Fruit fly (Drosophila melanogaster) ovary, adult (tissue): ENCODE measurements around the gene CG14915.

Experiments
- CG17801 ChIP-seq: fragments of 200-800 bp; optimal IDR thresholded peaks from 2 replicates; lab custom pipeline; 2019; ENCODE audit warnings: missing biosample characterization, mild to moderate bottlenecking, missing genetic modification characterization, moderate library complexity; ENCODE audit not compliant: partially characterized antibody

The CG14915 gene

DNA sequence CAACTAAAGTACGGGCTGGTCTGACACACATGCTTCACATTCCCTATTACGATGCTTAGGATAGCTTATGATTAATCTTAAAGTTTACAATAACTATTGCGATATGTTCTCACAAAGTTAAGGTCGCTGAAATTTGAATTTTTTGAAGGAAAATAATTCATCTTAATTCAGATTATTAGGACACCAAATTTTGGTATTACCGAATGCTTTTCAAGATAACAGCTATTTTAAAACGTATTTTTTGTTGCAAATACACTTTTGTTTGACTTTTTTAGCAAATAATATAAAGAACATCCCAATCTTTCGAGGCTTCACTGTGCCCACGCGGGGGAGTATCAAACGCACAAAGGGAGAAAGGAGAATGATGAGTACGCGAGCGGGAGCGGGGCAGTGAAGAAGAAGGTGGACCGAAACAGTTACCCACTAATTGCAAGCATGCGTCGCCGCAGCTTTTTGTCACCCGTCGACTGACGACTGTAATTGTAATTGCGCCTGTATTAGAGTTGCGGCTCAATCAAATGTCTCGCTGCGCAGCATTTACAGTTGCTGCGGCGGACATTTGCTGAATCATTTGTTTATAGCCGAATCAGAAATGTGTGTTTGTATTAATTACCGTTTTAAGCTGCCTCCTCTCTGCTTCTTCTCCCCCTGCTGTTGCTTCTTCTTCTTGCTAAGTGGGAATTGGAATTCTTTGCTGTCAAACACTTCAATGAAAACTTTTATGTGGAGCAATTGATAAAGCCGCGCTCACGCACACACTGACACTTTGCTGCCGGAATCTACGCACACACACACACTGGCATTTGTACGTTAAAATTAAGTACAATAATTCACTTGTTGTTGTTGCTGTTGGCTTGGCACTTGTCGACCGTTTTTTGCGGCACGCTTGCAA is 4.6 kb upstream of the CG14915 start:
- peak; percentile 59 for TF ChIP-seq CG17801 (GFP tag; lab: Kevin White, UChicago)

DNA sequence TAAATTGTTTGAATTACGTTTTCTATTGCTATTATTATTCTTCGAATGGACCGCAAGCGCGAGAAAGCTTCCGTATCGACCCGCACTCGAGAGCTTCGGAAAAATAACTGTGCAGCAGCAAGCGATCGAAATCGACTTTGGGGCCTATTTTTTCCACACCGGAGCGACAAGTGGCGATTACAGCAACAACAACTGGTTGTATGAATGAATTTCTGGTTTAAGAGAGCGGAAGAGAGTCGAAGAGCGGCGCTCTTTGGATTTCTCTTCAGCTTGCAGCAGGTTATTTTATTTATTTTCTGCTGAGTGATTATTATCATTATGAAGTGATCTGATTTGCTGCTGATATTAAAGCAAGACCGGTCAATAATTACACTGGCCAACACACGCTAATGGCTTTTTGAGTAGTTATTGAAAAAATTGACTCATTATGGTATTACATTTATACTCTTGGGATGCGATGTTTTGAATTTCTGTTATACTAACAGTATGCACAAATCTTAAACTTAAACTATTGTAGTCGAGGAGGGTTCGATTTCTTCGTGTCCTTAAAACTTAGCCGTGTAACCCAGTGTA is 3.9 kb upstream of the CG14915 start, which contains the start of gene Samuel:
Gene Samuel, minus strand, starts transcription at position 112 of the 573 bp plus-strand sequence.
- TF ChIP-seq CG17801 (GFP tag; lab: Kevin White, UChicago), result peak; percentile 54

DNA sequence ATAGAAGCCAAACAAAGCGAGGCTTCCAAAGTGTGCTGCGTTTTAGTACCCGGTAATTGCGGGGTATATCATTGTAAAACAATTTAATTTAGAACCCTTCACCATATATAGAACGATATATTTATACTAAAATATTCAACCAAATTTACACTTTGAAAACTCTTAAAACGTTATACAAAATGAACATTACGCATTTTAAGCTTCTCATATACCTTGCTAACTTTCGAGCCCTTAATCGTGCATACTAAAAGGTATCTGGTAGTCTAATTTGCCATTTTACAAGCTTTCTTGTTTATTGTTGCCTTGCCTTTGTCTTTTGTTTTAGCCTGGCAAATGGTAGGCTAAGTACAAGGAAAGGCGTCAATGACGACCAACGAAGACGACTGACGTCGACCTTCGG is 2.9 kb upstream of the CG14915 start:
- TF ChIP-seq CG17801 (GFP tag; lab: Kevin White, UChicago), result no peak

DNA sequence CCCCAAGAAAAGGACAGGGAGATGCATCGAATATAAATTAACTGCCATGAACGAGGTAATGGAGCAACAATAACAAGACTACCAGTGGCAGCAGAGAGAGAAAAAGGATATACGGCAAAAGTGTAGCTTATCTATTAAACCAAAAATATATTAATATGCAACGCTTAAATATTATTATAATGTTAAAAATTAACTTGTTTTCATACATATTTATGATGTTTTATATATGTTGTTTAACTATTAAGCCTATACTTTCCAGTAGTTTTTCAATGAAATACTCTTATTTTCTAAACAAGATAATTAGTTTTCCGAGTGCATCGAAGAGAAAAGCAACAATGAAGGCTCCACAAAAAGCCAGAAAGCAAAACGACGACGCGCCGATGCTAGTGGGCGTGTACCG is 2.4 kb upstream of the CG14915 start:
- TF ChIP-seq CG17801 (GFP tag; lab: Kevin White, UChicago), result no peak

DNA sequence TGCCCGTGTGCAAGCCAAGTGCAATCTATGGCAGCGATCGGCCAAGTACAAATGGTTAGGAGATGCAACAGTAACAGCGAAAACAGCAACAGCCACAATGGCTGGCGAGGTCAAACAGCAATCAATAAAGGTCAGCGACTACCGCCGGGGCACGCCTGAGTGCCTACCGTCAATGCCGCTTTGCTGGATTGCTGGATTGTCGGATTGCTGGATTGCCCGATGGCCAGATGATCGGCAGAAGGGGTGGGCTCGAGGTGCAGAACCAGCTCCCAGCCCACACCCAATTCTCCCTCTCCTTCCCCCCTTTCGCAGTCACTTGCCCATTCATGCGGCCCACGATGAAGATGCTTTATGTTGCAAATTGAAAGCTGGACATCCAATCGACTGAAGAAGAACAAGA is 1.9 kb upstream of the CG14915 start:
- TF ChIP-seq CG17801 (GFP tag; lab: Kevin White, UChicago), result no peak

DNA sequence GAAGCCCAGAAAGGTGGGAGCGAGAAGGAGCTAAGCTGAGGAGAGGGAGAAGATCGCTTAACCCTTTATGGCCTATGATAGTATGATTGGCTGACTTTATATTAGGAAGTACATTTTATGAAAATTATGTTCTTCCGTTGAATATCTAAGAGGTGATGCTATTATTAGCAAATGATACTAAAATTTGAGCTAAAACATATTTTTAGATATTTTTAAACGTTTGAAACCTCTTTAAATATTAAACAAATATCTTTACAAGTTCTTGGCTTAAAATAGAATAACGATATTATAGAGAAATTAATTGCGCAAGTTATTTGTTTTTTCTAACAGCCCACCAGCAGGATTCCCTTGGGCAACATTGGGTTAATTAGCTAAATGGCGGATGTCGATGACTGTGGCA is 1.4 kb upstream of the CG14915 start:
- TF ChIP-seq CG17801 (GFP tag; lab: Kevin White, UChicago), result no peak

DNA sequence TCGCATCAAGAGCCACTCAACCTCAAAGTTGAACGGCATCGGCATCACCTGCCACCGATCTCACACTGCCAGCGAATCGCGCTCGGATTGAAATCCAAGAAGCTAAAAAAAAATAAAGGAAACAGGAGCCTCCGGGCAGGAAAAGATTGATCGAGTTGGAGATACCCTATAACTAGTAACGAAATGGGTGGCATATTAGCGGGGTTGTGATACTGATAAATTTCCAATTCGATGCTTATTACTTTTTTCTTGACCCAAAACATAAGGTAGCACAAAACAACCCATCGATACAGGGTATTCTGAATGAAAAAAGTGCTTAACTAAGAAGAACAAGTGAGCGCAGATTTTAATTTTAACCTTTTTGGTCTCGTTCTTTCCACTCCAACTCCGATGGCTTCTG is 1.4 kb downstream of the CG14915 start:
- TF ChIP-seq CG17801 (GFP tag; lab: Kevin White, UChicago), result no peak

DNA sequence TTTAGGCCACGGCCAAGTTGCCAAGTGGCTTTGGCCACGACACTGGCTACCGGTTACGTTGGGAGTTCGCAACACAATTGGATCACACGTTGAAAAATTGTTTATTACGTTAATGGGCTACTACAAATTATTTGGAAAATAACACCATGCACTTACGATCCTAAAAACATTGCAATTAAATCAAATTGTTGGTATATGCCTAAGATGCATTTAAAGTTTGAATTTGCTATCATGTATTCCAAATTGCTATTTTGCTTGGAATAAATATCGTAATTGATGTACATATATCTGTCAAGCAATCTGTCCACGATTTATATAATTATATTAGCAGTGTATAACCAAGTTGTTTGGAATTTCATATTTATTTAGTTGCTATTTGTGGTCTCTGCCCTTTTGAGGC is 2.1 kb downstream of the CG14915 start:
- TF ChIP-seq CG17801 (GFP tag; lab: Kevin White, UChicago), result no peak

DNA sequence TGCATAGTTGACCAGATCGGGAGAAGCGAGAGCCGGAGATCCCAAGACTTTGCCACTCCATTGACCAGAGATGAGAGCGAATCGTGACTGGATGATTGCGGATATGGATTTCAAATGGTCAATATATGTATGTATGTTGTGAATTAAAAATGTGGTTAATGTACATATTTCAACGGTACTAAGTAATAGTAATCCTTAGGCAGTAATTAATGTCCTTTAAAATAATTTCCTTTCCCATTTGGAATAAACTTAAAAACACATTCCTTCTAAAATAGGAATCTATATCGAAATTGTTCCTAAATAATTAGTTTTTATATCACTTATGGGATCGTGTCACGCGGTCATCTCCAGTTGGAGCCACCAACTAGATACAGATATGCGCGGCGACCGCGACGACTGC is 3.1 kb downstream of the CG14915 start:
- no peak for TF ChIP-seq CG17801 (GFP tag; lab: Kevin White, UChicago)

DNA sequence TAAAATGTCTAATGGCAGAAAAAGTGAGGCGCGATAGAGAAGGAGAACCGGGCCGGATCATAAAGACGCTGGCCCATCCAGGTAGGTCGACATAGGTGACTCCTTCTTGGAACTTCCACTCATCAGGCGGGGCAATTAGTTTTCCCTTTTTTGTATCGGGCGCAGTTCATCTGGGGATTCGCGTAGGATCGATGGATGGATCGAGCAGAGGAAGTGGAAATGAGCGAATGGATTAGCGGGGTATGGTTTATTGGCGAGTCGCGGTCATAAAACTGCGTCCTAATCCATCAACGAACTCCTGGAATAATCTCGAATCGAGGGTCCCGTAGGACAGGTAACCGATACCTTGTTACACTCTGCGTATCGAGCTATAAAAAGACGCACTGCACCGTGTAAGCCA is 4.3 kb downstream of the CG14915 start, which contains the start of gene CG43725:
Gene CG43725, plus strand, starts transcription at position 400 of the 400 bp plus-strand sequence.
- no peak for TF ChIP-seq CG17801 (GFP tag; lab: Kevin White, UChicago)

DNA sequence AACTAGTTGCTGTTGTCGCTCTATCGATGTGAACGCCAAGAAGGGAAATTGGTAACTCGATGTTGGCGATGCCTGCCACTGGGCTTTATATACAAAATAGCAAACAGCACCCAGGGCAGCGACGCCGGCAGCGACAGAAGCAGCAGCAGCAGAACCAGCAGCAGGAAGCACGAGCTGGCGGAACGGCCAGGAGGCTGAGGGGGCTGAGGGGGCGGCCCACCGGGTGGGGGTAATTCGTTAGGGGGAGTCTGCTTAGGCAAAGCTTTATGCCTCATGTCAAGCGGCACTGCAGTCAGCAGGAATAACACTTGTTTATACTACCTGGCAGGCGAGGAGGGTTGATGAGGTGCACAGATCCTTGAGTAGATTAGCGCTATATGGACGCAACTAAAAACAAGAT is 10.5 kb downstream of the CG14915 start, which contains the start of gene AstC:
Gene AstC, minus strand, starts transcription at position 63 of the 400 bp plus-strand sequence.
- TF ChIP-seq CG17801 (GFP tag; lab: Kevin White, UChicago), result no peak

DNA sequence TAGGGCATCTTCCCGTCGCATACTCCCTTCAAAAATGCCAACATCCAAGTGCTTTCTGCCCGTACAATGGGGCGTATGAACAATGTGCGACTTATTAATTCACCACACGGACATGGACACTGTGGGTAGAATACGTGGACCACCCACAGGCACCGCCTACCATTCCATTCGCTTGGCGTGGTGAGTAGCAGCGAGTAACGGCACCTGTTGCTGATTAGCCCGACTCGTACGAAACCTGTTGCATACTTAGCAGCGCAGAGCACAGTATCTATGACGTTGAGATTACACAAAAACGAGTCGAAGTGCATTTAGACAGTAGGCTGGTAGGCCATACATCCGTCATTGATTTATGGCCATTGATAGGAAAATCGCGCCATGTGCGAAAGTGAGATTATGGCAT is 11.2 kb downstream of the CG14915 start:
- TF ChIP-seq CG17801 (GFP tag; lab: Kevin White, UChicago), result no peak

DNA sequence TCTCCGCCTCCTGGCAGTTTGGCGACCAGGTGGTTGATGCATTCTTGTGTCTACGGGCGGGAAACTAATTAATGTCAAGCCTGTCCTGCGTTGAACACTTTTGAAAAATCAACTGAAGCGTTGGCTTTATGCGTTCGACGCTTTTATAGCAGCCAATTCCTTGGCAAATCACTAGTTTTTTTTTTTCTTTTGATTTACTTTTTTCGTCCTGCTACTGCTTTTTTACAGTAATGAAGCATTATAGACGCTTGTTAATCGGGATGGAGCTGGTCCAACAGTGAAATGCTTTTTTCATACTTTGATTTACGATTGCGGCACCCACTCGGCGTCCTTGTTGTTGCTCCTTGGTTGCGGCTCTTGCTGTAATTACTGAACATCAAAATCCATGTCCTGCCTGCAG is 14.3 kb downstream of the CG14915 start, which contains the start of gene AstCC:
Gene AstCC, minus strand, starts transcription at position 101 of the 400 bp plus-strand sequence.
- no peak for TF ChIP-seq CG17801 (GFP tag; lab: Kevin White, UChicago)

DNA sequence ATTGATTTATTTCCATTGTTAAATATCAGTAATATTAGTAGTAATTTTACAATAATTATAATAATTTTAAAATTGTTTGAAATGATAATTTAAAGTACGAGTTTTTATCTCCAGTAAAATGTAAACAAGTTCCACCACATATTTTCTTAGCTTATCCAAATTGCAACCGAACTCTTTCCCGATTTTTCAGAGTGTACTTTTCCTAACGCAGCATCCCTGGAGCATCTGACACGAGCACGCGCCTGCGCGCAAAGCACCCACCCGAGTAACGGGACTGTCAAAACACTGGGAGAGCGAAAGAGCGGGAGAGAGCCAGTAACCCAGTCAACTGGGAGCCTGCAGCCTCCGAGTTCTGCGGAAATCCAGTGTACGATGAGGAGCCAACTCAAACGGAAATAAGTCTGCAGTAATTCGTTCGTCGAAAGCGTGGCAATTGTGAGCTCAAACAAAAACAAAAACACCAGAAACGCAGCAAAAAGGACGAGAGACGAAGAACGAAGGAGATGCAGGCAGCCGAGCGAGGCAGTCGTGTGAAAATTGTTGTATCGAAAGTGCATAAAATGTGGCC is 15.6 kb downstream of the CG14915 start, which contains the start of gene CG16854:
Gene CG16854, plus strand, starts transcription at position 365 of the 568 bp plus-strand sequence.
- TF ChIP-seq CG17801 (GFP tag; lab: Kevin White, UChicago), result no peak

DNA sequence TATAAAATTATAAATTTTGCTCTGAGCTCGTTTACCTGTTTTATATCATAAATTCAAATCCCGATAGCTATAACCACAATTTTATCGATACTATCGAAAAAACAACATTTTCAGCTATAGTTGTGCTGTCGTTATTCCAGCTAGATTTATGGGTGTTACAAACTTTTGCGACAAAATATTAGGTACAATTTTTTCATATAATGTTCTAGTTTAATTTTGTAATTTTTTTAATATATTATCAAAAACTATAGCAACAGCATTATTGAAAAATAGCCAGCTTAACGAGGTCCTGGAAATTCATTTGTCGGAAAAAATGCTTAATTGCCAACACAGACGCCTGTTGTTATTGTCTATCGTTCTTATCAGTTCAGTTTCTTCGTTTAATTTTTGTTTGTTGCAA is 20.3 kb downstream of the CG14915 start, which contains the start of gene Wdr59:
Gene Wdr59, plus strand, starts transcription at position 334 of the 400 bp plus-strand sequence.
- peak; percentile 14 for TF ChIP-seq CG17801 (GFP tag; lab: Kevin White, UChicago)
